Worm (Caenorhabditis elegans): ENCODE data around the gene F21D12.2.

The F21D12.2 gene

ce11 chrII:7287140-7287539, 30.4 kb upstream of the F21D12.2 start (continued):
- TF ChIP-seq ceh-62 (tag; optimal IDR thresholded peaks at IDR 0.05) (no peak), snpc-4 (tag; optimal IDR thresholded peaks at IDR 0.05) (no peak), ceh-44 (GFP tag; IDR thresholded peaks at IDR 0.05) (no peak), vab-7 (GFP tag; IDR thresholded peaks at IDR 0.05) (no peak), spr-3 (GFP tag; optimal IDR thresholded peaks at IDR 0.05) (no peak), sdz-12 (GFP tag; optimal IDR thresholded peaks at IDR 0.05) (no peak), zip-11 (GFP tag; IDR thresholded peaks at IDR 0.05) (no peak), dpl-1 (GFP tag; optimal IDR thresholded peaks at IDR 0.05) (no peak), hmg-1.1 (GFP tag; IDR thresholded peaks at IDR 0.05) (no peak), snpc-1.2 (GFP tag; IDR thresholded peaks at IDR 0.05) (no peak), ama-1 (optimal IDR thresholded peaks at IDR 0.05) (no peak), nhr-6 (tag; optimal IDR thresholded peaks at IDR 0.05) (no peak), mxl-3 (GFP tag; optimal IDR thresholded peaks at IDR 0.05) (peak; percentile 38), aly-2 (tag; optimal IDR thresholded peaks at IDR 0.05) (no peak), zag-1 (tag; optimal IDR thresholded peaks at IDR 0.05) (no peak), nhr-28 (tag; optimal IDR thresholded peaks at IDR 0.05) (peak; percentile 78), daf-19 (GFP tag; conservative IDR thresholded peaks at IDR 0.05) (no peak), hlh-11 (tag; optimal IDR thresholded peaks at IDR 0.05) (peak; percentile 37), T26A8.4 (GFP tag; IDR thresholded peaks at IDR 0.05) (no peak), ztf-7 (tag; optimal IDR thresholded peaks at IDR 0.05) (no peak), dmd-6 (GFP tag; IDR thresholded peaks at IDR 0.05) (peak; percentile 90), unc-62 (GFP tag; optimal IDR thresholded peaks at IDR 0.05 in 1 of 2) (no peak), unc-62 (tag; optimal IDR thresholded peaks at IDR 0.05) (no peak), lin-39 (tag; optimal IDR thresholded peaks at IDR 0.05) (no peak), Y105C5A.15 (GFP tag; IDR thresholded peaks at IDR 0.05) (no peak), pha-4 (GFP tag; IDR thresholded peaks at IDR 0.05) (no peak), pha-4 (tag; optimal IDR thresholded peaks at IDR 0.05) (no peak), lin-38 (GFP tag; IDR thresholded peaks at IDR 0.05) (no peak), ceh-32 (tag; optimal IDR thresholded peaks at IDR 0.05; ENCODE audit: poor library complexity) (no peak), nhr-111 (GFP tag; optimal IDR thresholded peaks at IDR 0.05) (no peak), mep-1 (tag; optimal IDR thresholded peaks at IDR 0.05) (no peak), F44E2.7 (GFP tag; IDR thresholded peaks at IDR 0.05) (no peak), ztf-11 (tag; optimal IDR thresholded peaks at IDR 0.05) (no peak), lin-13 (GFP tag; optimal IDR thresholded peaks at IDR 0.05) (no peak), lir-3 (tag; optimal IDR thresholded peaks at IDR 0.05) (no peak)

DNA sequence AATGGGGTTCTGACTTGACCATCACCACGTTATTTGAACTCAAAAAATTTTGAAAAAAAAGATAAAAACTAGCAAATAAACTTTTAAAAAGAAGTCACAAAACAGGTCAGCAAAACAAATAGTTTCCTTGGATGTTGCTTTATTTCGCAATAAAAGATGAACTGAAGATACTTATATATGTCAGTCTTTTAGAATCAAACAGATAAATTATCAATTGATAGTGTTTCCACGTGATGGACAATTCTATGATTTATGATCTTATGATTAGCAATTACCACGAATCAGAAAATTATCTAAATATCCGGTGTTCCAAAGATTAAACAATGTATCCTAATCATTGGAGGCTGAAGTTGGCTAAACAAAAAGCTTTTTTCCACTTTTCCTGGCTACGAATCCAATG, 29.9 kb upstream of the F21D12.2 start:
- TF ChIP-seq F44E2.7 (GFP tag; IDR thresholded peaks at IDR 0.05) (no peak), ztf-7 (tag; optimal IDR thresholded peaks at IDR 0.05) (no peak), R02D3.7 (tag; optimal IDR thresholded peaks at IDR 0.05) (no peak), ceh-28 (tag; optimal IDR thresholded peaks at IDR 0.05) (no peak), lin-13 (GFP tag; optimal IDR thresholded peaks at IDR 0.05) (no peak), tag-97 (GFP tag; IDR thresholded peaks at IDR 0.05) (no peak), hlh-30 (tag; optimal IDR thresholded peaks at IDR 0.05; ENCODE audit: insufficient read depth) (peak; percentile 83), mes-2 (tag; optimal IDR thresholded peaks at IDR 0.05; ENCODE audit: poor library complexity, severe bottlenecking) (no peak), lin-15B (tag; optimal IDR thresholded peaks at IDR 0.05) (no peak), Y75B8A.6 (GFP tag; IDR thresholded peaks at IDR 0.05) (no peak), madf-5 (GFP tag; IDR thresholded peaks at IDR 0.05) (no peak), nhr-25 (tag; optimal IDR thresholded peaks at IDR 0.05; ENCODE audit: borderline replicate concordance, insufficient read depth) (peak; percentile 45), aha-1 (tag) (peak; percentile 23), zfp-3 (GFP tag; conservative IDR thresholded peaks at IDR 0.05) (no peak), rbr-2 (tag; optimal IDR thresholded peaks at IDR 0.05) (no peak), nhr-10 (tag; optimal IDR thresholded peaks at IDR 0.05) (no peak), ceh-20 (GFP tag; IDR thresholded peaks at IDR 0.05) (peak; percentile 94), spr-1 (tag; optimal IDR thresholded peaks at IDR 0.05) (no peak), lin-38 (GFP tag; IDR thresholded peaks at IDR 0.05) (no peak), dmd-8 (GFP tag; IDR thresholded peaks at IDR 0.05) (no peak), T26A8.4 (GFP tag; IDR thresholded peaks at IDR 0.05) (no peak), daf-19 (GFP tag; conservative IDR thresholded peaks at IDR 0.05) (no peak), mdl-1 (tag; optimal IDR thresholded peaks at IDR 0.05) (peak in 1 of 2 experiments; percentile 88), snpc-4 (tag; optimal IDR thresholded peaks at IDR 0.05) (no peak), saeg-2 (GFP tag; IDR thresholded peaks at IDR 0.05) (no peak), mep-1 (tag; optimal IDR thresholded peaks at IDR 0.05) (no peak)
